Worm (Caenorhabditis elegans) whole organism, early embryonic: Measurements from ENCODE around the gene ndua-8.
A peak's percentile ranks its signal among the peaks of the same experiment; 100 is the strongest.
"Not testable (repeated sequence)": the region's sequence is repeated elsewhere in the genome, so short reads cannot be mapped to it uniquely, and the experiment has no call there.

ENCODE experiments used
- B0310.2 ChIP-seq: sonication (generic microtip); optimal IDR thresholded peaks from 2 replicates; lab custom pipeline; 2016; ENCODE audit warnings: mild to moderate bottlenecking, missing genetic modification characterization, missing compliant biosample characterization
- F13C5.2 ChIP-seq: sonication (generic microtip); optimal IDR thresholded peaks from 2 replicates; lab custom pipeline; 2017; ENCODE audit warnings: mild to moderate bottlenecking, missing genetic modification characterization, inconsistent platforms, missing compliant biosample characterization
- aly-1 ChIP-seq: sonication (generic microtip); optimal IDR thresholded peaks from 2 replicates; lab custom pipeline; 2016; ENCODE audit warnings: missing genetic modification characterization, missing compliant biosample characterization
- ama-1 ChIP-seq: fragments of 150-350 bp; optimal IDR thresholded peaks from 2 replicates; lab custom pipeline; 2014
- ceh-13 ChIP-seq: fragments of 200-800 bp; sonication (Bioruptor generic); optimal IDR thresholded peaks from 2 replicates; lab custom pipeline; 2018; ENCODE audit warnings: mild to moderate bottlenecking, missing genetic modification characterization, missing compliant biosample characterization
- ceh-36 ChIP-seq: sonication (generic microtip); optimal IDR thresholded peaks from 2 replicates; lab custom pipeline; 2016; ENCODE audit warnings: missing genetic modification characterization, inconsistent platforms, missing compliant biosample characterization
- ets-7 ChIP-seq: sonication (generic microtip); optimal IDR thresholded peaks from 2 replicates; lab custom pipeline; 2016; ENCODE audit warnings: missing genotype, missing genetic modification characterization, missing compliant biosample characterization
- flt-1 ChIP-seq: fragments of 200-800 bp; sonication (Bioruptor generic); IDR thresholded peaks from 2 replicates; pipeline ENCODE4 v1.3.6; 2022; ENCODE audit warnings: missing genetic modification characterization, missing compliant biosample characterization
- hmbx-1 ChIP-seq: sonication (generic microtip); optimal IDR thresholded peaks from 2 replicates; lab custom pipeline; 2016; ENCODE audit warnings: mild to moderate bottlenecking, missing genetic modification characterization, missing compliant biosample characterization
- hmg-4 ChIP-seq: fragments of 200-800 bp; sonication (Bioruptor generic); optimal IDR thresholded peaks from 2 replicates; lab custom pipeline; 2018; ENCODE audit warnings: mild to moderate bottlenecking, missing genetic modification characterization, missing compliant biosample characterization
- hnd-1 ChIP-seq: sonication (generic microtip); optimal IDR thresholded peaks from 2 replicates; lab custom pipeline; 2016; ENCODE audit warnings: missing genetic modification characterization, missing compliant biosample characterization
- pes-1 ChIP-seq: fragments of 200-800 bp; sonication (Bioruptor generic); IDR thresholded peaks from 2 replicates; pipeline ENCODE4 v1.3.6; 2022; ENCODE audit warnings: missing genetic modification reagents, missing genetic modification characterization, missing compliant biosample characterization
- scrt-1 ChIP-seq: fragments of 200-800 bp; sonication (Bioruptor generic); IDR thresholded peaks from 2 replicates; pipeline ENCODE4 v1.3.6; 2022; ENCODE audit warnings: missing genetic modification characterization, missing compliant biosample characterization
- sea-1 ChIP-seq: fragments of 200-800 bp; sonication (Bioruptor generic); conservative IDR thresholded peaks from 2 replicates; pipeline ENCODE4 v1.3.6; 2022; ENCODE audit warnings: missing genetic modification characterization, missing compliant biosample characterization
- tbx-11 ChIP-seq: fragments of 200-800 bp; sonication (Bioruptor generic); IDR thresholded peaks from 2 replicates; pipeline ENCODE4 v1.3.6; 2022; ENCODE audit warnings: missing genetic modification characterization, missing compliant biosample characterization
- tbx-37 ChIP-seq: fragments of 200-800 bp; sonication (Bioruptor generic); conservative IDR thresholded peaks from 2 replicates; pipeline ENCODE4 v1.3.6; 2022; ENCODE audit warnings: missing genetic modification reagents, missing genetic modification characterization, missing compliant biosample characterization
- tra-4 ChIP-seq: sonication (generic microtip); optimal IDR thresholded peaks from 2 replicates; lab custom pipeline; 2017; ENCODE audit warnings: missing genetic modification characterization, missing compliant biosample characterization

The ndua-8 gene

ce11 chrIII:2561410-2561809, 32.5 kb downstream of the ndua-8 start, which contains the start of gene nhr-239:
nhr-239 (plus strand) TSS chrIII:2561710.
- TF ChIP-seq tbx-37 (no peak), hnd-1 (tag; lab: Kevin White, UChicago) (no peak), ceh-13 (GFP tag; lab: Kevin White, UChicago) (no peak), tra-4 (tag; lab: Kevin White, UChicago) (no peak), sea-1 (GFP tag; lab: Robert Waterston, UW) (no peak), flt-1 (GFP tag; lab: Robert Waterston, UW) (no peak), scrt-1 (GFP tag; lab: Robert Waterston, UW) (no peak), tbx-11 (no peak), F13C5.2 (tag; lab: Kevin White, UChicago) (no peak)

- TF ChIP-seq tbx-11 (no peak), hnd-1 (tag; lab: Kevin White, UChicago) (no peak), tra-4 (tag; lab: Kevin White, UChicago) (no peak), sea-1 (GFP tag; lab: Robert Waterston, UW) (no peak), tbx-37 (no peak), ceh-13 (GFP tag; lab: Kevin White, UChicago) (no peak), ets-7 (tag; lab: Kevin White, UChicago) (no peak), ama-1 (lab: Kevin White, UChicago) (no peak), hmbx-1 (no peak), B0310.2 (no peak), flt-1 (GFP tag; lab: Robert Waterston, UW) (no peak), aly-1 (tag; lab: Kevin White, UChicago) (no peak), ceh-36 (tag; lab: Kevin White, UChicago) (no peak), F13C5.2 (tag; lab: Kevin White, UChicago) (no peak)
Observed at ce11 chrIII:2563033-2563656, 34.3 kb downstream of the ndua-8 start.

- not testable (repeated sequence) for TF ChIP-seq tbx-37; ceh-13 (GFP tag; lab: Kevin White, UChicago); scrt-1 (GFP tag; lab: Robert Waterston, UW)
Observed at ce11 chrIII:2563883-2564282, 35.0 kb downstream of the ndua-8 start, which contains the start of gene Y54F10AM.11. Y54F10AM.11 (minus strand) TSS chrIII:2563983.

ce11 chrIII:2571447-2571846, 42.6 kb downstream of the ndua-8 start, which contains the start of gene Y54F10AR.2:
Y54F10AR.2 (minus strand) TSS chrIII:2571547.
- TF ChIP-seq sea-1 (GFP tag; lab: Robert Waterston, UW): no peak
- TF ChIP-seq flt-1 (GFP tag; lab: Robert Waterston, UW): no peak
- TF ChIP-seq ceh-36 (tag; lab: Kevin White, UChicago): no peak

ce11 chrIII:2572421-2572820, 43.6 kb downstream of the ndua-8 start:
- no peak for TF ChIP-seq tbx-11
- no peak for TF ChIP-seq B0310.2
- no peak for TF ChIP-seq aly-1 (tag; lab: Kevin White, UChicago)
- TF ChIP-seq ama-1 (lab: Kevin White, UChicago): no peak
- no peak for TF ChIP-seq tra-4 (tag; lab: Kevin White, UChicago)
- no peak for TF ChIP-seq ceh-13 (GFP tag; lab: Kevin White, UChicago)
- no peak for TF ChIP-seq sea-1 (GFP tag; lab: Robert Waterston, UW)
- TF ChIP-seq hnd-1 (tag; lab: Kevin White, UChicago): no peak
- no peak for TF ChIP-seq ets-7 (tag; lab: Kevin White, UChicago)
- TF ChIP-seq pes-1 (GFP tag; lab: Robert Waterston, UW): no peak
- TF ChIP-seq F13C5.2 (tag; lab: Kevin White, UChicago): no peak
- TF ChIP-seq ceh-36 (tag; lab: Kevin White, UChicago): no peak
- no peak for TF ChIP-seq flt-1 (GFP tag; lab: Robert Waterston, UW)

- TF ChIP-seq ama-1 (lab: Kevin White, UChicago) (no peak), aly-1 (tag; lab: Kevin White, UChicago) (no peak), sea-1 (GFP tag; lab: Robert Waterston, UW) (no peak), tbx-37 (no peak), hmbx-1 (no peak), B0310.2 (no peak), hnd-1 (tag; lab: Kevin White, UChicago) (no peak), F13C5.2 (tag; lab: Kevin White, UChicago) (no peak), tra-4 (tag; lab: Kevin White, UChicago) (no peak), ceh-13 (GFP tag; lab: Kevin White, UChicago) (no peak), pes-1 (GFP tag; lab: Robert Waterston, UW) (no peak), hmg-4 (GFP tag; lab: Kevin White, UChicago) (no peak)
Observed at ce11 chrIII:2575635-2576164, 46.8 kb downstream of the ndua-8 start, which contains the start of gene Y54F10AR.1. Y54F10AR.1 (minus strand) TSS chrIII:2575685.

ce11 chrIII:2576360-2577259, 47.7 kb downstream of the ndua-8 start:
- no peak for TF ChIP-seq ceh-13 (GFP tag; lab: Kevin White, UChicago)
- no peak for TF ChIP-seq ama-1 (lab: Kevin White, UChicago)
- TF ChIP-seq F13C5.2 (tag; lab: Kevin White, UChicago): peak; percentile 55
- no peak for TF ChIP-seq tra-4 (tag; lab: Kevin White, UChicago)
- peak; percentile 28 for TF ChIP-seq hmg-4 (GFP tag; lab: Kevin White, UChicago)
- no peak for TF ChIP-seq flt-1 (GFP tag; lab: Robert Waterston, UW)
- TF ChIP-seq scrt-1 (GFP tag; lab: Robert Waterston, UW): no peak
- no peak for TF ChIP-seq B0310.2
- no peak for TF ChIP-seq ets-7 (tag; lab: Kevin White, UChicago)
- no peak for TF ChIP-seq ceh-36 (tag; lab: Kevin White, UChicago)
- 0 out of 2 replicates have a peak, but pooled peaks have one; percentile 47 for TF ChIP-seq pes-1 (GFP tag; lab: Robert Waterston, UW)
- no peak for TF ChIP-seq hnd-1 (tag; lab: Kevin White, UChicago)
- TF ChIP-seq sea-1 (GFP tag; lab: Robert Waterston, UW): no peak
- TF ChIP-seq tbx-11: no peak
- no peak for TF ChIP-seq tbx-37
- TF ChIP-seq aly-1 (tag; lab: Kevin White, UChicago): no peak
- TF ChIP-seq hmbx-1: no peak
